Fruit fly (Drosophila melanogaster) whole organism, embryonic: ENCODE measurements around the gene CG15196.

Experiments used
- C15 ChIP-seq: fragments of 200-800 bp; sonication (Bioruptor generic); IDR thresholded peaks from 3 replicates; pipeline ENCODE4 v1.3.6; 2022; ENCODE audit warnings: missing biosample characterization, missing genetic modification characterization
- CG1024 ChIP-seq: fragments of 200-800 bp; sonication (Bioruptor generic); IDR thresholded peaks from 2 replicates; pipeline ENCODE4 v1.3.6; 2022; ENCODE audit warnings: missing biosample characterization, missing genetic modification characterization
- CG10431 ChIP-seq: fragments of 200-800 bp; sonication (Bioruptor generic); optimal IDR thresholded peaks from 3 replicates; lab custom pipeline; 2018; ENCODE audit warnings: missing biosample characterization, mild to moderate bottlenecking, missing genetic modification characterization
- CG10979 ChIP-seq: fragments of 200-800 bp; sonication (Bioruptor generic); optimal IDR thresholded peaks from 2 replicates; lab custom pipeline; 2018; ENCODE audit warnings: missing biosample characterization, mild to moderate bottlenecking, missing genetic modification characterization, moderate library complexity
- CG12104 ChIP-seq: fragments of 200-800 bp; sonication (Bioruptor generic); optimal IDR thresholded peaks from 3 replicates; lab custom pipeline; 2016; ENCODE audit warnings: missing biosample characterization, missing genetic modification characterization
- CG12769 ChIP-seq: fragments of 200-800 bp; sonication (Bioruptor generic); optimal IDR thresholded peaks from 2 replicates; lab custom pipeline; 2019; ENCODE audit warnings: missing biosample characterization, mild to moderate bottlenecking, missing genetic modification characterization, moderate library complexity
- CG14050 ChIP-seq: fragments of 200-800 bp; sonication (Bioruptor generic); IDR thresholded peaks from 3 replicates; pipeline ENCODE4 v1.3.6; 2022; ENCODE audit warnings: missing biosample characterization, missing genetic modification characterization
- CG15514 ChIP-seq: fragments of 200-800 bp; sonication (Bioruptor generic); optimal IDR thresholded peaks from 3 replicates; lab custom pipeline; 2017; ENCODE audit warnings: missing biosample characterization, missing genetic modification characterization, mild to moderate bottlenecking, moderate library complexity, missing genetic modification reagents
- CG2199 ChIP-seq: fragments of 200-800 bp; sonication (Bioruptor generic); IDR thresholded peaks from 3 replicates; pipeline ENCODE4 v1.3.6; 2022; ENCODE audit warnings: missing biosample characterization, missing genetic modification characterization
- CG2202 ChIP-seq: fragments of 200-800 bp; sonication (Bioruptor generic); optimal IDR thresholded peaks from 2 replicates; lab custom pipeline; 2018; ENCODE audit warnings: missing biosample characterization, mild to moderate bottlenecking, missing genetic modification characterization
- CG30403 ChIP-seq: fragments of 200-800 bp; sonication (Bioruptor generic); optimal IDR thresholded peaks from 3 replicates; lab custom pipeline; 2016; ENCODE audit warnings: missing biosample characterization, missing genetic modification characterization
- CG3281 ChIP-seq: fragments of 200-800 bp; sonication (Bioruptor generic); optimal IDR thresholded peaks from 3 replicates; lab custom pipeline; 2017; ENCODE audit warnings: missing biosample characterization, mild to moderate bottlenecking, missing genetic modification characterization
- CG33213 ChIP-seq: fragments of 200-800 bp; sonication (Bioruptor generic); optimal IDR thresholded peaks from 3 replicates; lab custom pipeline; 2016; ENCODE audit warnings: missing biosample characterization, missing genetic modification characterization
- CG6175 ChIP-seq: fragments of 200-800 bp; sonication (Bioruptor generic); IDR thresholded peaks from 3 replicates; pipeline ENCODE4 v1.3.6; 2022; ENCODE audit warnings: missing biosample characterization, missing genetic modification characterization
- CG6683 ChIP-seq: fragments of 200-800 bp; sonication (Bioruptor generic); optimal IDR thresholded peaks from 2 replicates; lab custom pipeline; 2017; ENCODE audit warnings: missing biosample characterization, mild to moderate bottlenecking, missing genetic modification characterization, missing genetic modification reagents
- CG6791 ChIP-seq: fragments of 200-800 bp; sonication (Bioruptor generic); IDR thresholded peaks from 3 replicates; pipeline ENCODE4 v1.3.6; 2022; ENCODE audit warnings: missing biosample characterization, missing genetic modification characterization; ENCODE audit not compliant: partially characterized antibody
- CG6813 ChIP-seq: fragments of 200-800 bp; sonication (Bioruptor generic); optimal IDR thresholded peaks from 2 replicates; lab custom pipeline; 2017; ENCODE audit warnings: missing biosample characterization, missing genetic modification characterization, mild to moderate bottlenecking, moderate library complexity, missing genetic modification reagents
- CG7556 ChIP-seq: fragments of 200-800 bp; sonication (Bioruptor generic); optimal IDR thresholded peaks from 2 replicates; lab custom pipeline; 2017; ENCODE audit warnings: missing biosample characterization, mild to moderate bottlenecking, missing genetic modification characterization
- CG9727 ChIP-seq: fragments of 200-800 bp; sonication (Bioruptor generic); optimal IDR thresholded peaks from 3 replicates; lab custom pipeline; 2017; ENCODE audit warnings: missing biosample characterization, mild to moderate bottlenecking, missing genetic modification characterization
- CG9797 ChIP-seq: fragments of 200-800 bp; sonication (Bioruptor generic); optimal IDR thresholded peaks from 3 replicates; lab custom pipeline; 2018; ENCODE audit warnings: missing biosample characterization, mild to moderate bottlenecking, missing genetic modification characterization
- CTCF ChIP-seq: fragments of 200-800 bp; sonication (Bioruptor generic); optimal IDR thresholded peaks from 2 replicates; lab custom pipeline; 2017; ENCODE audit warnings: missing biosample characterization, mild to moderate bottlenecking, missing genetic modification characterization, moderate library complexity
- Chrac-16 ChIP-seq: fragments of 200-800 bp; sonication (Bioruptor generic); optimal IDR thresholded peaks from 3 replicates; lab custom pipeline; 2016; ENCODE audit warnings: missing biosample characterization, missing genetic modification characterization
- CoRest ChIP-seq: fragments of 200-800 bp; sonication (Bioruptor generic); optimal IDR thresholded peaks from 3 replicates; lab custom pipeline; 2018; ENCODE audit warnings: missing biosample characterization, mild to moderate bottlenecking, missing genetic modification characterization, moderate library complexity
- CrebB ChIP-seq: fragments of 200-800 bp; sonication (Bioruptor generic); optimal IDR thresholded peaks from 3 replicates; lab custom pipeline; 2018; ENCODE audit warnings: missing biosample characterization, mild to moderate bottlenecking, missing genetic modification characterization
- D ChIP-seq, 2 experiments: fragments of 200-800 bp in 1 of 2; fragments of >200 bp in 1 of 2; sonication (Bioruptor generic) in 1 of 2; optimal IDR thresholded peaks; 2 replicates in 1 of 2; 3 replicates in 1 of 2; lab custom pipeline; 2017; ENCODE audit warnings: mild to moderate bottlenecking in 1 of 2, missing biosample characterization in 1 of 2, missing genetic modification characterization in 1 of 2, missing genetic modification reagents in 1 of 2
- Dek ChIP-seq: fragments of 200-800 bp; sonication (Bioruptor generic); optimal IDR thresholded peaks from 3 replicates; lab custom pipeline; 2019; ENCODE audit warnings: missing biosample characterization, mild to moderate bottlenecking, missing genetic modification characterization, moderate library complexity
- H15 ChIP-seq: fragments of 200-800 bp; sonication (Bioruptor generic); IDR thresholded peaks from 3 replicates; pipeline ENCODE4 v1.3.6; 2022; ENCODE audit warnings: missing biosample characterization, missing genetic modification characterization
- Hmx ChIP-seq: fragments of 200-800 bp; sonication (Bioruptor generic); optimal IDR thresholded peaks from 2 replicates; lab custom pipeline; 2016; ENCODE audit warnings: missing biosample characterization, missing genetic modification characterization
- Hr39 ChIP-seq: fragments of >200 bp; optimal IDR thresholded peaks from 2 replicates; lab custom pipeline; 2017
- Lhr ChIP-seq: fragments of 200-800 bp; sonication (Bioruptor generic); optimal IDR thresholded peaks from 3 replicates; lab custom pipeline; 2017; ENCODE audit warnings: mild to moderate bottlenecking, missing biosample characterization, missing genetic modification reagents, missing genetic modification characterization
- NC2α ChIP-seq: fragments of 200-800 bp; sonication (Bioruptor generic); optimal IDR thresholded peaks from 2 replicates; lab custom pipeline; 2016; ENCODE audit warnings: missing biosample characterization, missing genetic modification characterization
- Oaz ChIP-seq: fragments of 200-800 bp; sonication (Bioruptor generic); IDR thresholded peaks from 2 replicates; pipeline ENCODE4 v1.3.6; 2022; ENCODE audit warnings: missing biosample characterization, missing genetic modification characterization
- Rfx ChIP-seq: fragments of 200-800 bp; sonication (Bioruptor generic); IDR thresholded peaks from 2 replicates; pipeline ENCODE4 v1.3.6; 2022; ENCODE audit warnings: missing biosample characterization, missing genetic modification characterization
- Rx ChIP-seq: fragments of 200-800 bp; sonication (Bioruptor generic); IDR thresholded peaks from 2 replicates; pipeline ENCODE4 v1.3.6; 2022; ENCODE audit warnings: missing biosample characterization, missing genetic modification characterization
- Xrp1 ChIP-seq: fragments of 200-800 bp; sonication (Bioruptor generic); IDR thresholded peaks from 2 replicates; pipeline ENCODE4 v1.3.6; 2022; ENCODE audit warnings: missing biosample characterization, missing genetic modification characterization
- ab ChIP-seq: fragments of 200-800 bp; sonication (Bioruptor generic); optimal IDR thresholded peaks from 2 replicates; lab custom pipeline; 2016; ENCODE audit warnings: missing biosample characterization, missing genetic modification characterization
- bab2 ChIP-seq: fragments of 200-800 bp; sonication (Bioruptor generic); optimal IDR thresholded peaks from 2 replicates; lab custom pipeline; 2016; ENCODE audit warnings: missing biosample characterization, missing genetic modification characterization
- bigmax ChIP-seq: fragments of 200-800 bp; sonication (Bioruptor generic); optimal IDR thresholded peaks from 2 replicates; lab custom pipeline; 2018; ENCODE audit warnings: missing biosample characterization, mild to moderate bottlenecking, missing genetic modification characterization
- crp ChIP-seq, 2 experiments: fragments of 200-800 bp; sonication (Bioruptor generic); optimal IDR thresholded peaks; 2 replicates in 1 of 2; 3 replicates in 1 of 2; lab custom pipeline; 2017; ENCODE audit warnings: missing biosample characterization in 2 of 2, missing genetic modification characterization in 2 of 2, mild to moderate bottlenecking in 1 of 2, moderate library complexity in 1 of 2
- en ChIP-seq: fragments of 200-800 bp; sonication (Bioruptor generic); optimal IDR thresholded peaks from 2 replicates; lab custom pipeline; 2016; ENCODE audit warnings: missing biosample characterization, missing genetic modification characterization
- fu2 ChIP-seq: fragments of 200-800 bp; sonication (Bioruptor generic); optimal IDR thresholded peaks from 2 replicates; lab custom pipeline; 2016; ENCODE audit warnings: missing biosample characterization, missing genetic modification characterization
- jing ChIP-seq: fragments of 200-800 bp; sonication (Bioruptor generic); optimal IDR thresholded peaks from 2 replicates; lab custom pipeline; 2018; ENCODE audit warnings: missing biosample characterization, mild to moderate bottlenecking, missing genetic modification characterization
- lmd ChIP-seq: fragments of 200-800 bp; sonication (Bioruptor generic); IDR thresholded peaks from 2 replicates; pipeline ENCODE4 v1.3.6; 2022; ENCODE audit warnings: missing biosample characterization, missing genetic modification characterization
- maf-S ChIP-seq: fragments of 200-800 bp; sonication (Bioruptor generic); optimal IDR thresholded peaks from 2 replicates; lab custom pipeline; 2016; ENCODE audit warnings: missing biosample characterization, missing genetic modification characterization
- p53 ChIP-seq: fragments of 200-800 bp; sonication (Bioruptor generic); optimal IDR thresholded peaks from 2 replicates; lab custom pipeline; 2016; ENCODE audit warnings: missing biosample characterization, missing genetic modification characterization
- repo ChIP-seq: fragments of 200-800 bp; sonication (Bioruptor generic); optimal IDR thresholded peaks from 2 replicates; lab custom pipeline; 2016; ENCODE audit warnings: missing biosample characterization, missing genetic modification characterization
- shn ChIP-seq: fragments of 200-800 bp; sonication (Bioruptor generic); optimal IDR thresholded peaks from 3 replicates; lab custom pipeline; 2016; ENCODE audit warnings: missing biosample characterization, missing genetic modification characterization
- slou ChIP-seq: fragments of 200-800 bp; sonication (Bioruptor generic); optimal IDR thresholded peaks from 3 replicates; lab custom pipeline; 2016; ENCODE audit warnings: missing biosample characterization, missing genetic modification characterization
- tgo ChIP-seq: fragments of 200-800 bp; sonication (Bioruptor generic); IDR thresholded peaks from 3 replicates; pipeline ENCODE4 v1.3.6; 2022; ENCODE audit warnings: missing biosample characterization, missing genetic modification characterization
- tna ChIP-seq: fragments of 200-800 bp; sonication (Bioruptor generic); IDR thresholded peaks from 2 replicates; pipeline ENCODE4 v1.3.6; 2022; ENCODE audit warnings: missing biosample characterization, missing genetic modification characterization; ENCODE audit not compliant: partially characterized antibody

Gene CG15196

dm6 chrX:11454189-11454882 is 44.6 kb downstream of the CG15196 start, which contains the start of the genes Evi5 and HP5 (continued):
- TF ChIP-seq CG10431 (GFP tag; lab: Kevin White, UChicago) (no peak), CG1024 (GFP tag; lab: Robert Waterston, UW) (0 out of 2 replicates have a peak, but pooled peaks have one; percentile 20), CG6175 (peak; percentile 54; the same call in 1 of the 3 replicates), D (optimal IDR thresholded peaks at IDR 0.05; lab: Kevin White, UChicago) (no peak), D (GFP tag; optimal IDR thresholded peaks at IDR 0.05; lab: Kevin White, UChicago) (no peak), crp (GFP tag; optimal IDR thresholded peaks at IDR 0.05; lab: Kevin White, UChicago) (no peak), CG15514 (peak; percentile 49), CG9727 (GFP tag; lab: Kevin White, UChicago) (peak; percentile 49), tgo (GFP tag; lab: Robert Waterston, UW) (peak; percentile 64), NC2α (no peak), C15 (GFP tag; lab: Robert Waterston, UW) (no peak), CG33213 (peak; percentile 55), CG6813 (GFP tag; lab: Kevin White, UChicago) (no peak), CG6683 (GFP tag; lab: Kevin White, UChicago) (no peak), Oaz (GFP tag; lab: Robert Waterston, UW) (peak; percentile 21; the same call in 1 of the 2 replicates), Xrp1 (peak; percentile 55), CTCF (GFP tag; lab: Kevin White, UChicago) (peak; percentile 90), maf-S (peak; percentile 32), CG3281 (GFP tag; lab: Kevin White, UChicago) (no peak), Lhr (GFP tag; lab: Kevin White, UChicago) (peak; percentile 40), CG2202 (tag; lab: Kevin White, UChicago) (no peak), Dek (tag; lab: Kevin White, UChicago) (peak; percentile 18), CG12104 (no peak), CG30403 (GFP tag; lab: Kevin White, UChicago) (peak; percentile 71), CG10979 (tag; lab: Kevin White, UChicago) (no peak), ab (GFP tag; lab: Kevin White, UChicago) (peak; percentile 24), Hr39 (lab: Kevin White, UChicago) (no peak), en (no peak), fu2 (GFP tag; lab: Kevin White, UChicago) (peak; percentile 41), tna (peak; percentile 29; the same call in 1 of the 2 replicates), slou (GFP tag; lab: Kevin White, UChicago) (peak; percentile 71), CrebB (tag; lab: Kevin White, UChicago) (no peak), repo (GFP tag; lab: Kevin White, UChicago) (no peak), CoRest (tag; lab: Kevin White, UChicago) (peak; percentile 67), shn (GFP tag; lab: Kevin White, UChicago) (peak; percentile 57), Hmx (GFP tag; lab: Kevin White, UChicago) (no peak), CG14050 (GFP tag; lab: Robert Waterston, UW) (peak; percentile 20; the same call in 1 of the 3 replicates), CG6791 (GFP tag; lab: Robert Waterston, UW) (peak; percentile 63; the same call in 1 of the 3 replicates), H15 (GFP tag; lab: Robert Waterston, UW) (peak; percentile 29; the same call in 1 of the 3 replicates), jing (GFP tag; lab: Kevin White, UChicago) (no peak), p53 (GFP tag; lab: Kevin White, UChicago) (no peak), CG9797 (GFP tag; lab: Kevin White, UChicago) (peak; percentile 87), CG7556 (GFP tag; lab: Kevin White, UChicago) (no peak), CG2199 (GFP tag; lab: Robert Waterston, UW) (no peak), Rx (GFP tag; lab: Robert Waterston, UW) (peak; percentile 41), bab2 (GFP tag; lab: Kevin White, UChicago) (peak; percentile 31), lmd (peak; percentile 76), Chrac-16 (GFP tag; lab: Kevin White, UChicago) (peak; percentile 36), bigmax (GFP tag; lab: Kevin White, UChicago) (no peak), CG12769 (tag; lab: Kevin White, UChicago) (peak; percentile 44), Rfx (GFP tag; lab: Robert Waterston, UW) (peak; percentile 81)
